Worm (Caenorhabditis elegans): Measurements from ENCODE around the gene srh-71.
A peak's percentile ranks its signal among the peaks of the same experiment; 100 is the strongest.

The srh-71 gene

ce11 chrII:3108101-3108500 is 15.2 kb upstream of the srh-71 start:
- no peak for TF ChIP-seq elt-3 (tag; optimal IDR thresholded peaks at IDR 0.05)
- TF ChIP-seq nhr-129 (tag; optimal IDR thresholded peaks at IDR 0.05) = no peak
- TF ChIP-seq ceh-82 (tag; optimal IDR thresholded peaks at IDR 0.05) = no peak
- no peak for TF ChIP-seq unc-39 (tag; optimal IDR thresholded peaks at IDR 0.05)
- TF ChIP-seq sem-4 (tag; optimal IDR thresholded peaks at IDR 0.05) = no peak
- TF ChIP-seq ztf-1 (GFP tag; conservative IDR thresholded peaks at IDR 0.05) = no peak
- TF ChIP-seq elt-1 (tag; optimal IDR thresholded peaks at IDR 0.05) = no peak
- no peak for TF ChIP-seq aly-2 (tag; optimal IDR thresholded peaks at IDR 0.05)
- no peak for TF ChIP-seq snpc-4 (tag; optimal IDR thresholded peaks at IDR 0.05)
- TF ChIP-seq alr-1 (tag; optimal IDR thresholded peaks at IDR 0.05) = no peak
- no peak for TF ChIP-seq ztf-11 (tag; optimal IDR thresholded peaks at IDR 0.05)
- no peak for TF ChIP-seq mbf-1 (tag; optimal IDR thresholded peaks at IDR 0.05)
- TF ChIP-seq lin-11 (tag; optimal IDR thresholded peaks at IDR 0.05) = no peak
- no peak for TF ChIP-seq lsy-2 (tag; optimal IDR thresholded peaks at IDR 0.05)
- no peak for TF ChIP-seq nhr-6 (tag; optimal IDR thresholded peaks at IDR 0.05)
- no peak for TF ChIP-seq F13H6.1 (tag; optimal IDR thresholded peaks at IDR 0.05)

ce11 chrII:3109533-3109932 is 13.8 kb upstream of the srh-71 start:
- TF ChIP-seq sma-3 (GFP tag; optimal IDR thresholded peaks at IDR 0.05) = no peak
- no peak for TF ChIP-seq lin-39 (tag; optimal IDR thresholded peaks at IDR 0.05)
- no peak for TF ChIP-seq ceh-82 (tag; optimal IDR thresholded peaks at IDR 0.05)
- TF ChIP-seq sem-4 (tag; optimal IDR thresholded peaks at IDR 0.05) = no peak

- TF ChIP-seq skn-1 (tag; optimal IDR thresholded peaks at IDR 0.05) (no peak), ceh-16 (tag; optimal IDR thresholded peaks at IDR 0.05) (no peak), lin-11 (tag; optimal IDR thresholded peaks at IDR 0.05) (no peak), unc-55 (GFP tag; optimal IDR thresholded peaks at IDR 0.05) (no peak), R02D3.7 (tag; optimal IDR thresholded peaks at IDR 0.05) (no peak), F13H6.1 (tag; optimal IDR thresholded peaks at IDR 0.05) (no peak), ama-1 (optimal IDR thresholded peaks at IDR 0.05) (no peak), nhr-25 (tag; optimal IDR thresholded peaks at IDR 0.05) (no peak), elt-3 (tag; optimal IDR thresholded peaks at IDR 0.05) (no peak), unc-39 (tag; optimal IDR thresholded peaks at IDR 0.05) (no peak), lin-13 (GFP tag; optimal IDR thresholded peaks at IDR 0.05) (no peak), mbf-1 (tag; optimal IDR thresholded peaks at IDR 0.05) (no peak), nhr-23 (tag; optimal IDR thresholded peaks at IDR 0.05) (no peak), nhr-10 (tag; optimal IDR thresholded peaks at IDR 0.05) (no peak), zag-1 (tag; optimal IDR thresholded peaks at IDR 0.05) (no peak), nhr-237 (tag; optimal IDR thresholded peaks at IDR 0.05) (no peak), lin-39 (tag; optimal IDR thresholded peaks at IDR 0.05) (no peak)
Observed at ce11 chrII:3110099-3110498, 13.2 kb upstream of the srh-71 start.

- TF ChIP-seq ztf-11 (tag; optimal IDR thresholded peaks at IDR 0.05) (no peak), mdl-1 (tag; optimal IDR thresholded peaks at IDR 0.05) (no peak), F13H6.1 (tag; optimal IDR thresholded peaks at IDR 0.05) (peak; percentile 18)
Observed at ce11 chrII:3111147-3111546, 12.2 kb upstream of the srh-71 start, which contains the start of gene Y25C1A.13. Y25C1A.13 (minus strand) TSS chrII:3111247.

- TF ChIP-seq snpc-4 (tag; optimal IDR thresholded peaks at IDR 0.05) = no peak
- no peak for TF ChIP-seq sma-9 (GFP tag; optimal IDR thresholded peaks at IDR 0.05)
- no peak for TF ChIP-seq sma-9 (tag; optimal IDR thresholded peaks at IDR 0.05)
- TF ChIP-seq alr-1 (tag; optimal IDR thresholded peaks at IDR 0.05) = no peak
- no peak for TF ChIP-seq crh-2 (tag; optimal IDR thresholded peaks at IDR 0.05)
- no peak for TF ChIP-seq ceh-16 (tag; optimal IDR thresholded peaks at IDR 0.05)
- no peak for TF ChIP-seq ztf-11 (tag; optimal IDR thresholded peaks at IDR 0.05)
- TF ChIP-seq skn-1 (tag; optimal IDR thresholded peaks at IDR 0.05) = no peak
- no peak for TF ChIP-seq elt-1 (tag; optimal IDR thresholded peaks at IDR 0.05)
- no peak for TF ChIP-seq sem-4 (tag; optimal IDR thresholded peaks at IDR 0.05)
- no peak for TF ChIP-seq lin-13 (GFP tag; optimal IDR thresholded peaks at IDR 0.05)
- TF ChIP-seq ama-1 (optimal IDR thresholded peaks at IDR 0.05) = no peak
- no peak for TF ChIP-seq zag-1 (tag; optimal IDR thresholded peaks at IDR 0.05)
- no peak for TF ChIP-seq mab-5 (tag; optimal IDR thresholded peaks at IDR 0.05)
- no peak for TF ChIP-seq Y55F3AM.14 (GFP tag; optimal IDR thresholded peaks at IDR 0.05)
- TF ChIP-seq lin-39 (tag; optimal IDR thresholded peaks at IDR 0.05) = no peak
- TF ChIP-seq sma-3 (GFP tag; optimal IDR thresholded peaks at IDR 0.05) = no peak
- no peak for TF ChIP-seq nhr-6 (tag; optimal IDR thresholded peaks at IDR 0.05)
- no peak for TF ChIP-seq unc-62 (GFP tag; optimal IDR thresholded peaks at IDR 0.05)
Observed at ce11 chrII:3112313-3112712, 11.0 kb upstream of the srh-71 start, which contains the start of gene Y25C1A.2. Y25C1A.2 (plus strand) TSS chrII:3112613.
